Worm (Caenorhabditis elegans) whole organism, late embryonic: Measurements from ENCODE around the gene T26E4.4.
"Not testable (repeated sequence)": the region's sequence is repeated elsewhere in the genome, so short reads cannot be mapped to it uniquely, and the experiment has no call there.

ENCODE experiments used
- C08G9.2 ChIP-seq: sonication (generic microtip); optimal IDR thresholded peaks from 2 replicates; lab custom pipeline; 2016; ENCODE audit warnings: mild to moderate bottlenecking, missing genetic modification characterization, moderate library complexity, missing compliant biosample characterization
- F13H6.1 ChIP-seq: sonication (generic microtip); optimal IDR thresholded peaks from 2 replicates; lab custom pipeline; 2016; ENCODE audit warnings: missing genetic modification characterization, missing compliant biosample characterization
- K02D7.2 ChIP-seq: sonication (generic microtip); optimal IDR thresholded peaks from 2 replicates; lab custom pipeline; 2017; ENCODE audit warnings: mild to moderate bottlenecking, missing genetic modification characterization, missing compliant biosample characterization
- K09A11.1 ChIP-seq: sonication (generic microtip); optimal IDR thresholded peaks from 2 replicates; lab custom pipeline; 2017; ENCODE audit warnings: antibody characterized with exemption, mild to moderate bottlenecking, missing genetic modification characterization, missing compliant biosample characterization; ENCODE audit not compliant: insufficient read depth
- T23F11.4 ChIP-seq: fragments of 200-800 bp; sonication (Bioruptor generic); optimal IDR thresholded peaks from 2 replicates; lab custom pipeline; 2018; ENCODE audit warnings: mild to moderate bottlenecking, missing genetic modification characterization, missing compliant biosample characterization
- ceh-18 ChIP-seq: sonication (generic microtip); optimal IDR thresholded peaks from 2 replicates; lab custom pipeline; 2016; ENCODE audit warnings: missing genetic modification characterization, missing compliant biosample characterization
- ceh-31 ChIP-seq: sonication (generic microtip); optimal IDR thresholded peaks from 2 replicates; lab custom pipeline; 2016; ENCODE audit warnings: missing genetic modification characterization, missing compliant biosample characterization
- ceh-48 ChIP-seq: sonication (generic microtip); optimal IDR thresholded peaks from 2 replicates; lab custom pipeline; 2016; ENCODE audit warnings: missing genetic modification characterization, inconsistent platforms, missing compliant biosample characterization
- ceh-9 ChIP-seq: sonication (generic microtip); optimal IDR thresholded peaks from 2 replicates; lab custom pipeline; 2016; ENCODE audit warnings: mild to moderate bottlenecking, missing genetic modification characterization, inconsistent platforms, missing compliant biosample characterization
- che-1 ChIP-seq: sonication (generic microtip); optimal IDR thresholded peaks from 2 replicates; lab custom pipeline; 2016; ENCODE audit warnings: mild to moderate bottlenecking, missing genetic modification characterization, missing compliant biosample characterization
- elt-2 ChIP-seq: sonication (generic microtip); optimal IDR thresholded peaks from 2 replicates; lab custom pipeline; 2016; ENCODE audit warnings: missing genetic modification reagents, missing genetic modification characterization, missing compliant biosample characterization
- ets-4 ChIP-seq: sonication (generic microtip); optimal IDR thresholded peaks from 2 replicates; lab custom pipeline; 2016; ENCODE audit warnings: missing genetic modification characterization, missing compliant biosample characterization
- eyg-1 ChIP-seq: sonication (generic microtip); optimal IDR thresholded peaks from 2 replicates; lab custom pipeline; 2016; ENCODE audit warnings: missing genotype, missing genetic modification characterization, missing compliant biosample characterization
- fax-1 ChIP-seq: sonication (generic microtip); optimal IDR thresholded peaks from 2 replicates; lab custom pipeline; 2016; ENCODE audit warnings: missing genotype, missing genetic modification characterization, missing compliant biosample characterization
- fkh-10 ChIP-seq: fragments of 150-350 bp; optimal IDR thresholded peaks from 2 replicates; lab custom pipeline; 2014; ENCODE audit warnings: missing biosample characterization, missing genetic modification reagents, missing genetic modification characterization
- fkh-6 ChIP-seq: sonication (generic microtip); optimal IDR thresholded peaks from 2 replicates; lab custom pipeline; 2016; ENCODE audit warnings: missing genetic modification characterization, missing compliant biosample characterization
- hlh-15 ChIP-seq: sonication (generic microtip); optimal IDR thresholded peaks from 2 replicates; lab custom pipeline; 2016; ENCODE audit warnings: missing genetic modification characterization, missing compliant biosample characterization
- hlh-30 ChIP-seq: sonication (generic microtip); optimal IDR thresholded peaks from 2 replicates; lab custom pipeline; 2017; ENCODE audit warnings: antibody characterized with exemption, missing genetic modification characterization, missing compliant biosample characterization; ENCODE audit not compliant: insufficient read depth
- madf-2 ChIP-seq: sonication (generic microtip); optimal IDR thresholded peaks from 2 replicates; lab custom pipeline; 2017; ENCODE audit warnings: missing genetic modification characterization, missing compliant biosample characterization
- nfya-1 ChIP-seq: sonication (generic microtip); optimal IDR thresholded peaks from 2 replicates; lab custom pipeline; 2017; ENCODE audit warnings: missing genetic modification characterization, mild to moderate bottlenecking, missing compliant biosample characterization, antibody characterized with exemption, moderate library complexity
- nhr-11 ChIP-seq: fragments of 150-350 bp; optimal IDR thresholded peaks from 2 replicates; lab custom pipeline; 2014; ENCODE audit warnings: missing biosample characterization, missing genetic modification characterization
- odd-2 ChIP-seq: sonication (generic microtip); optimal IDR thresholded peaks from 2 replicates; lab custom pipeline; 2017; ENCODE audit warnings: antibody characterized with exemption, mild to moderate bottlenecking, missing genetic modification characterization, missing compliant biosample characterization
- pag-3 ChIP-seq: sonication (generic microtip); optimal IDR thresholded peaks from 2 replicates; lab custom pipeline; 2016; ENCODE audit warnings: missing compliant biosample characterization, missing genetic modification characterization, borderline replicate concordance
- pha-2 ChIP-seq: sonication (generic microtip); optimal IDR thresholded peaks from 2 replicates; lab custom pipeline; 2017; ENCODE audit warnings: mild to moderate bottlenecking, missing genetic modification characterization, missing compliant biosample characterization
- pha-4 ChIP-seq: fragments of 150-350 bp; optimal IDR thresholded peaks from 2 replicates; lab custom pipeline; 2018; ENCODE audit warnings: missing biosample characterization, missing genetic modification reagents, missing genetic modification characterization
- sdc-2 ChIP-seq: sonication (generic microtip); optimal IDR thresholded peaks from 2 replicates; lab custom pipeline; 2016; ENCODE audit warnings: missing genotype, missing genetic modification characterization, missing compliant biosample characterization
- sox-4 ChIP-seq: sonication (generic microtip); optimal IDR thresholded peaks from 2 replicates; lab custom pipeline; 2017; ENCODE audit warnings: mild to moderate bottlenecking, missing genetic modification characterization, inconsistent platforms, missing compliant biosample characterization
- syd-9 ChIP-seq: sonication (generic microtip); optimal IDR thresholded peaks from 2 replicates; lab custom pipeline; 2016; ENCODE audit warnings: mild to moderate bottlenecking, missing genetic modification characterization, moderate library complexity, missing compliant biosample characterization
- unc-3 ChIP-seq, 2 experiments: fragments of 200-800 bp in 1 of 2; sonication (Bioruptor generic) in 1 of 2; sonication (generic microtip) in 1 of 2; conservative IDR thresholded peaks in 1 of 2; optimal IDR thresholded peaks in 1 of 2; 2 replicates each; pipeline versions ENCODE4 v1.3.6 to Lab custom; 2016 to 2022; ENCODE audit warnings: missing compliant biosample characterization in 2 of 2, missing genetic modification characterization in 2 of 2, missing genetic modification reagents in 1 of 2

T26E4.4 gene

DNA sequence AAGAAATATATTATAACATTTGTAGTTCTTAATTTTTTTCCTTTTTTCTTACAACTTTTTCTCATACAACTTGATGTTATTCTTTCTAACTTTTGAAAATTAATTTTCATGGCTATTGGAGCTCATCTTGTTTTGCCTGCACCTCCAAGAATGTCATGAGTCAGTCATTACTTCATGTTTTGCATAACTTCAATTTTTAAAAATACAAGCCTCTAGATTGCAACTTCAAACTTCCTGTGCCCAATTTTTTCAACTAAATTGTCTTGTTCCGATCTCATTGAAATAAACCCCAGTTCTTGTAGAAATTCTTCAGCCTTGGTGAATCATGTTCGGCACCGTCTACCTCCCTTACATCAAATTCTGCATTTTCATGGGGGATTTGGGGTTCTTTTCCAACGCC lies 33.9 kb downstream of the T26E4.4 start, which contains the start of gene str-9:
Gene str-9 (plus strand): TSS at position 301 of the 400 bp plus-strand sequence.
- no peak for TF ChIP-seq che-1 (tag; lab: Kevin White, UChicago)
- TF ChIP-seq ceh-18: no peak

DNA sequence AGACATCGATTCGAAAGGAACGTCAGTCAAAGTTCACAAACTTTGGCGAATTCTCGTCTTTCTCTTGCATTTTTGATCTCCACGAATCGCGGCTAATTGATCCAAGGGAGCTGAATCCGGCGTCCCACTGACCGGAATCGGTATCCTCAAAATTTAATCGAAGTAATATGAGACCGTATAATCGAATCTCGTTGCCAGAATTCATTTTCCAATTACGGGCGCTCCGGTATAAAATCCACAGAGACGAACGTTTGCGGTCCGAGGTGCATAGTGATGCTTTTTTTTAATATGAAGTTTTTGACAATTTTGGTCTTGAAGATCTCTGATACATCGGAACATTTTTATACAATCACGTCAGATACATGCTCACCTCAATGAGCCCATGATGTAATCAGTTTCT lies 34.7 kb downstream of the T26E4.4 start:
- TF ChIP-seq hlh-15: no peak
- no peak for TF ChIP-seq syd-9 (tag; lab: Kevin White, UChicago)
- no peak for TF ChIP-seq eyg-1 (tag; lab: Kevin White, UChicago)
- TF ChIP-seq sdc-2 (tag; lab: Kevin White, UChicago): no peak
- no peak for TF ChIP-seq fkh-10
- no peak for TF ChIP-seq nfya-1
- no peak for TF ChIP-seq nhr-11 (tag; lab: Kevin White, UChicago)
- no peak for TF ChIP-seq elt-2 (tag; lab: Kevin White, UChicago)

DNA sequence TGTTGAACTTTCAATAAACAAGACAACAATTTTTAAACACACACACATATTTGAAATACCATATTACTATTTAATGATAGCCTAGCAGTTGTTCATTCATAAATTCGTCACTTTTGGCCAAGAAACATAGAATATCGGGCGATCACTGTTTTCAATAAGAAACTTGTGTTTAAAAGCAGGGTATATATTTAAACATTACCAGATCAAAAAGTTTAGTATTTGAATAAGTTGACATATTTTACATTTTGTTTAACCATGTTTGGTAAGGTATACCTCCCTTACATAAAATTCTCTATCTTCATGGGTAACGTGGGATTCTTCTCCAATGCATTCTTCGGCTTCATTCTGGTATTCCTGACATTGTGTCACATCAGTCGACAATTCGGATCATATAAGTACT lies 37.6 kb downstream of the T26E4.4 start, which contains the start of gene str-8:
Gene str-8 (plus strand): TSS at position 301 of the 400 bp plus-strand sequence.
- not testable (repeated sequence) for TF ChIP-seq madf-2 (tag; lab: Kevin White, UChicago); ceh-48 (tag; lab: Kevin White, UChicago); hlh-15

ce11 chrV:15752941-15753340 lies 39.4 kb downstream of the T26E4.4 start, which contains the start of gene str-5:
Gene str-5, plus strand, starts transcription at chrV:15753241.
- TF ChIP-seq K09A11.1; odd-2 (tag; lab: Kevin White, UChicago); pha-2: not testable (repeated sequence)

DNA sequence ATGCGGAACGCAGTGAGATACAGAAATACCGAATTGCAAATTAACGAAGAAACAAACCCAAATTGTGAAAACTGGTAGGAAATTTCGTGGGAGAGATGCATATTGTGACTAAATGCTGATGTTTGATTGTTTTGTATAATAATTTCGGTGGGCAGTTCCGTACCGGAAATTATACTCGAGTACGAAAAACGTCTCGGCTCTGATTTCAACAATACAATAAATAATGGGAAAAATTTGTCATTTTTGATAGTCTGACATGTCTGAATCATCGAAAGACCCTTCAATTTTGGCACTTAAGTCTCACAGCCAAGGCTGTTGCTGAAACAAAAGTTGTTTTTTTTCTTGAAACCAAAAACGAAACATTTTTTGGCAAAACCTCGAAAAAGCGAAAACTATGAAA lies 40.3 kb downstream of the T26E4.4 start, which contains the start of gene str-43:
Gene str-43 (minus strand): TSS at position 101 of the 400 bp plus-strand sequence.
- TF ChIP-seq sox-4: no peak
- TF ChIP-seq F13H6.1 (tag; lab: Kevin White, UChicago): no peak
- TF ChIP-seq syd-9 (tag; lab: Kevin White, UChicago): no peak
- no peak for TF ChIP-seq eyg-1 (tag; lab: Kevin White, UChicago)
- TF ChIP-seq ets-4: no peak
- TF ChIP-seq fax-1 (tag; lab: Kevin White, UChicago): no peak
- TF ChIP-seq ceh-31 (tag; lab: Kevin White, UChicago): no peak
- TF ChIP-seq fkh-6: no peak
- TF ChIP-seq unc-3 (GFP tag; conservative IDR thresholded peaks at IDR 0.05; lab: Robert Waterston, UW): no peak
- TF ChIP-seq unc-3 (tag; optimal IDR thresholded peaks at IDR 0.05; lab: Kevin White, UChicago): no peak

DNA sequence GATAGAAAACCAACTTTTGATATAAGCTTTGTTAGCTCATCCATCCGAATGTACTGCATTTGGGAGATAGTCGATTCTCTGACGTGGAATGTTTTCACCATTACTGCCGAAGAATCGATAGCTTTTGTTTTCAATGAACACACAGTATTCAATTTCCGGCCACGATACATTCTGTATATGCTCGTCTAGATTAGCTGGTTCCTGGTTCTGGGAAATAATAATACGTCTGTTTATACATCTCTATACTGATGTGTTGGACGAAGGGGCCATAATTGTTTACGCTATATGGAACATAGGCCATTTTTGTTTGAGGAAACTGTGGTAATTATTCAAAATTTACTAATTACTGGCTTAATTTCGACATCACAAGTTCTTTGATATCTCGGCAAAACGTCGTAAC lies 42.2 kb downstream of the T26E4.4 start, which contains the start of gene str-6:
Gene str-6 (minus strand): TSS at position 101 of the 400 bp plus-strand sequence.
- TF ChIP-seq ceh-9 (tag; lab: Kevin White, UChicago) (no peak), hlh-30 (tag; lab: Kevin White, UChicago) (no peak), T23F11.4 (no peak), nfya-1 (no peak), ets-4 (no peak), K02D7.2 (tag; lab: Kevin White, UChicago) (no peak), hlh-15 (no peak), eyg-1 (tag; lab: Kevin White, UChicago) (no peak), pag-3 (tag; lab: Kevin White, UChicago) (no peak), ceh-18 (no peak)

- not testable (repeated sequence) for TF ChIP-seq pha-4, ceh-31, C08G9.2 (tag; lab: Kevin White, UChicago)
- TF ChIP-seq, all 69 proteins: peak for 0; not testable (repeated sequence) for 69
Observed at ce11 chrV:15748343-15748742, 44.0 kb downstream of the T26E4.4 start, which contains the start of gene T23D5.8. Gene T23D5.8, minus strand, starts transcription at chrV:15748443.
